Fruit fly (Drosophila melanogaster) whole organism, prepupa: Measurements from ENCODE around the gene Crz.

ENCODE experiments used
- CG10631 ChIP-seq: fragments of 200-800 bp; sonication (Bioruptor generic); optimal IDR thresholded peaks from 2 replicates; lab custom pipeline; 2016; ENCODE audit warnings: missing biosample characterization, missing genetic modification characterization
- CG10669 ChIP-seq: fragments of 200-800 bp; sonication (Bioruptor generic); optimal IDR thresholded peaks from 3 replicates; lab custom pipeline; 2018; ENCODE audit warnings: missing biosample characterization, mild to moderate bottlenecking, missing genetic modification characterization, moderate library complexity
- CG11294 ChIP-seq: fragments of 200-800 bp; sonication (Bioruptor generic); IDR thresholded peaks from 2 replicates; pipeline ENCODE4 v1.3.6; 2022; ENCODE audit warnings: missing biosample characterization, missing genetic modification characterization
- CG11902 ChIP-seq: fragments of 200-800 bp; sonication (Bioruptor generic); optimal IDR thresholded peaks from 3 replicates; lab custom pipeline; 2016; ENCODE audit warnings: missing biosample characterization, missing genetic modification characterization
- CG15336 ChIP-seq: fragments of 200-800 bp; sonication (Bioruptor generic); IDR thresholded peaks from 2 replicates; pipeline ENCODE4 v1.3.6; 2022; ENCODE audit warnings: missing biosample characterization, missing genetic modification characterization
- CG1621 ChIP-seq: fragments of 200-800 bp; sonication (Bioruptor generic); optimal IDR thresholded peaks from 3 replicates; lab custom pipeline; 2018; ENCODE audit warnings: missing biosample characterization, mild to moderate bottlenecking, missing genetic modification characterization
- CG16779 ChIP-seq: fragments of 200-800 bp; sonication (Bioruptor generic); optimal IDR thresholded peaks from 3 replicates; lab custom pipeline; 2017; ENCODE audit warnings: missing biosample characterization, mild to moderate bottlenecking, missing genetic modification characterization
- CG31627 ChIP-seq: fragments of 200-800 bp; sonication (Bioruptor generic); optimal IDR thresholded peaks from 3 replicates; lab custom pipeline; 2016; ENCODE audit warnings: missing biosample characterization, missing genetic modification characterization
- CG32006 ChIP-seq: fragments of 200-800 bp; sonication (Bioruptor generic); optimal IDR thresholded peaks from 3 replicates; lab custom pipeline; 2017; ENCODE audit warnings: missing biosample characterization, mild to moderate bottlenecking, missing genetic modification characterization
- CG34406 ChIP-seq: fragments of 200-800 bp; sonication (Bioruptor generic); optimal IDR thresholded peaks from 3 replicates; lab custom pipeline; 2016; ENCODE audit warnings: missing biosample characterization, missing genetic modification characterization
- CG3919 ChIP-seq: fragments of 200-800 bp; sonication (Bioruptor generic); optimal IDR thresholded peaks from 3 replicates; lab custom pipeline; 2016; ENCODE audit warnings: missing biosample characterization, missing genetic modification characterization
- CG4318 ChIP-seq: fragments of 200-800 bp; sonication (Bioruptor generic); optimal IDR thresholded peaks from 3 replicates; lab custom pipeline; 2017; ENCODE audit warnings: missing biosample characterization, mild to moderate bottlenecking, missing genetic modification characterization
- CG6163 ChIP-seq: fragments of 200-800 bp; sonication (Bioruptor generic); IDR thresholded peaks from 3 replicates; pipeline ENCODE4 v1.3.6; 2022; ENCODE audit warnings: missing biosample characterization, missing genetic modification characterization
- CG6276 ChIP-seq: fragments of 200-800 bp; sonication (Bioruptor generic); optimal IDR thresholded peaks from 2 replicates; lab custom pipeline; 2017; ENCODE audit warnings: missing biosample characterization, mild to moderate bottlenecking, missing genetic modification characterization
- CG6808 ChIP-seq: fragments of 200-800 bp; sonication (Bioruptor generic); optimal IDR thresholded peaks from 3 replicates; lab custom pipeline; 2017; ENCODE audit warnings: missing biosample characterization, missing genetic modification characterization, mild to moderate bottlenecking, moderate library complexity, missing genetic modification reagents
- CG6854 ChIP-seq: fragments of 200-800 bp; sonication (Bioruptor generic); optimal IDR thresholded peaks from 2 replicates; lab custom pipeline; 2017; ENCODE audit warnings: missing biosample characterization, mild to moderate bottlenecking, missing genetic modification characterization
- CG8119 ChIP-seq: fragments of 200-800 bp; sonication (Bioruptor generic); IDR thresholded peaks from 3 replicates; pipeline ENCODE4 v1.3.6; 2022; ENCODE audit warnings: missing biosample characterization, missing genetic modification characterization
- CG9139 ChIP-seq: fragments of 200-800 bp; sonication (Bioruptor generic); optimal IDR thresholded peaks from 3 replicates; lab custom pipeline; 2017; ENCODE audit warnings: missing biosample characterization, mild to moderate bottlenecking, missing genetic modification characterization
- Eip93F ChIP-seq: fragments of 200-800 bp; sonication (Bioruptor generic); optimal IDR thresholded peaks from 2 replicates; lab custom pipeline; 2016; ENCODE audit warnings: missing biosample characterization, mild to moderate bottlenecking, missing genetic modification characterization
- Ets21C ChIP-seq: fragments of 200-800 bp; sonication (Bioruptor generic); optimal IDR thresholded peaks from 3 replicates; lab custom pipeline; 2016; ENCODE audit warnings: missing biosample characterization, missing genetic modification characterization
- Gug ChIP-seq: fragments of 200-800 bp; sonication (Bioruptor generic); IDR thresholded peaks from 2 replicates; pipeline ENCODE4 v1.3.6; 2022; ENCODE audit warnings: missing biosample characterization, missing genetic modification characterization
- Hr38 ChIP-seq: sonication (Bioruptor generic); optimal IDR thresholded peaks from 2 replicates; lab custom pipeline; 2016; ENCODE audit warnings: missing biosample characterization, missing genetic modification characterization
- Hr39 ChIP-seq: fragments of 200-800 bp; sonication (Bioruptor generic); optimal IDR thresholded peaks from 2 replicates; lab custom pipeline; 2016; ENCODE audit warnings: missing biosample characterization, missing genetic modification characterization
- Hr4 ChIP-seq: fragments of 200-800 bp; sonication (Bioruptor generic); optimal IDR thresholded peaks from 3 replicates; lab custom pipeline; 2016; ENCODE audit warnings: missing biosample characterization, missing genetic modification characterization
- Lpt ChIP-seq: fragments of 200-800 bp; sonication (Bioruptor generic); optimal IDR thresholded peaks from 3 replicates; lab custom pipeline; 2016; ENCODE audit warnings: missing biosample characterization, missing genetic modification characterization
- Met ChIP-seq: fragments of 200-800 bp; sonication (Bioruptor generic); optimal IDR thresholded peaks from 3 replicates; lab custom pipeline; 2016; ENCODE audit warnings: missing biosample characterization, missing genetic modification characterization
- OdsH ChIP-seq: fragments of 200-800 bp; sonication (Bioruptor generic); optimal IDR thresholded peaks from 3 replicates; lab custom pipeline; 2016; ENCODE audit warnings: missing biosample characterization, missing genetic modification characterization
- Sox102F ChIP-seq: fragments of 200-800 bp; sonication (Bioruptor generic); optimal IDR thresholded peaks from 2 replicates; lab custom pipeline; 2016; ENCODE audit warnings: missing biosample characterization, mild to moderate bottlenecking, missing genetic modification characterization
- Sox14 ChIP-seq: fragments of 200-800 bp; sonication (Bioruptor generic); optimal IDR thresholded peaks from 3 replicates; lab custom pipeline; 2016; ENCODE audit warnings: missing biosample characterization, missing genetic modification characterization
- Sox15 ChIP-seq: fragments of 200-800 bp; sonication (Bioruptor generic); optimal IDR thresholded peaks from 3 replicates; lab custom pipeline; 2016; ENCODE audit warnings: missing biosample characterization, missing genetic modification characterization
- achi ChIP-seq: fragments of 200-800 bp; sonication (Bioruptor generic); optimal IDR thresholded peaks from 3 replicates; lab custom pipeline; 2016; ENCODE audit warnings: missing biosample characterization, missing genetic modification characterization
- acj6 ChIP-seq: fragments of 200-800 bp; sonication (Bioruptor generic); optimal IDR thresholded peaks from 3 replicates; lab custom pipeline; 2016; ENCODE audit warnings: missing biosample characterization, missing genetic modification characterization
- cyc ChIP-seq: fragments of 200-800 bp; sonication (Bioruptor generic); optimal IDR thresholded peaks from 3 replicates; lab custom pipeline; 2016; ENCODE audit warnings: missing biosample characterization, missing genetic modification characterization
- dsx ChIP-seq: fragments of 200-800 bp; optimal IDR thresholded peaks from 3 replicates; lab custom pipeline; 2019; ENCODE audit warnings: missing biosample characterization, mild to moderate bottlenecking, missing genetic modification characterization, moderate library complexity; ENCODE audit not compliant: poor library complexity, severe bottlenecking
- eg ChIP-seq: fragments of 200-800 bp; sonication (Bioruptor generic); IDR thresholded peaks from 3 replicates; pipeline ENCODE4 v1.3.6; 2022; ENCODE audit warnings: missing biosample characterization, missing genetic modification characterization
- esn ChIP-seq: fragments of 200-800 bp; sonication (Bioruptor generic); optimal IDR thresholded peaks from 2 replicates; lab custom pipeline; 2016; ENCODE audit warnings: missing biosample characterization, mild to moderate bottlenecking, missing genetic modification characterization, moderate library complexity
- fd59A ChIP-seq: fragments of 200-800 bp; sonication (Bioruptor generic); optimal IDR thresholded peaks from 2 replicates; lab custom pipeline; 2017; ENCODE audit warnings: missing biosample characterization, mild to moderate bottlenecking, missing genetic modification characterization, missing genetic modification reagents
- fd85E ChIP-seq: fragments of 200-800 bp; sonication (Bioruptor generic); optimal IDR thresholded peaks from 3 replicates; lab custom pipeline; 2016; ENCODE audit warnings: missing biosample characterization, missing genetic modification characterization
- fkh ChIP-seq: fragments of 200-800 bp; sonication (Bioruptor generic); optimal IDR thresholded peaks from 3 replicates; lab custom pipeline; 2017; ENCODE audit warnings: missing biosample characterization, mild to moderate bottlenecking, missing genetic modification characterization, moderate library complexity
- lz ChIP-seq: fragments of 200-800 bp; sonication (Bioruptor generic); optimal IDR thresholded peaks from 3 replicates; lab custom pipeline; 2016; ENCODE audit warnings: missing biosample characterization, missing genetic modification characterization
- net ChIP-seq: fragments of 200-800 bp; sonication (Bioruptor generic); optimal IDR thresholded peaks from 3 replicates; lab custom pipeline; 2016; ENCODE audit warnings: missing biosample characterization, missing genetic modification characterization
- pdm3 ChIP-seq: fragments of 200-800 bp; sonication (Bioruptor generic); optimal IDR thresholded peaks from 3 replicates; lab custom pipeline; 2016; ENCODE audit warnings: missing biosample characterization, missing genetic modification characterization
- salr ChIP-seq, 2 experiments: fragments of 200-800 bp; sonication (Bioruptor generic); optimal IDR thresholded peaks; 3 replicates each; lab custom pipeline; 2016 to 2018; ENCODE audit warnings: missing biosample characterization in 2 of 2, missing genetic modification characterization in 2 of 2, mild to moderate bottlenecking in 1 of 2
- ss ChIP-seq, 2 experiments: fragments of 200-800 bp; sonication (Bioruptor generic); optimal IDR thresholded peaks; 2 replicates in 1 of 2; 3 replicates in 1 of 2; lab custom pipeline; 2017 to 2018; ENCODE audit warnings: mild to moderate bottlenecking in 2 of 2, missing biosample characterization in 2 of 2, missing genetic modification characterization in 2 of 2, moderate library complexity in 1 of 2
- topi ChIP-seq: fragments of 200-800 bp; sonication (Bioruptor generic); optimal IDR thresholded peaks from 3 replicates; lab custom pipeline; 2016; ENCODE audit warnings: missing biosample characterization, missing genetic modification characterization
- vri ChIP-seq: fragments of 200-800 bp; sonication (Bioruptor generic); optimal IDR thresholded peaks from 3 replicates; lab custom pipeline; 2016; ENCODE audit warnings: missing biosample characterization, mild to moderate bottlenecking, missing genetic modification characterization

Gene Crz

dm6 chr3R:14291431-14291830 lies 23.2 kb upstream of the Crz start (continued):
- peak; percentile 82 for TF ChIP-seq OdsH (GFP tag; lab: Kevin White, UChicago)
- TF ChIP-seq lz = peak; percentile 77
- peak; percentile 79; the same call in 2 of the 3 replicates for TF ChIP-seq CG6163 (GFP tag; lab: Robert Waterston, UW)
- TF ChIP-seq fkh (GFP tag; lab: Kevin White, UChicago) = no peak
- TF ChIP-seq CG3919 (GFP tag; lab: Kevin White, UChicago) = peak; percentile 83
- peak; percentile 84 for TF ChIP-seq Sox102F
- TF ChIP-seq Hr4 (GFP tag; lab: Kevin White, UChicago) = peak; percentile 82
- TF ChIP-seq CG11294 (GFP tag; lab: Robert Waterston, UW) = peak; percentile 59
- TF ChIP-seq achi (GFP tag; lab: Kevin White, UChicago) = peak; percentile 79
- peak; percentile 78 for TF ChIP-seq Sox14
- peak; percentile 89 for TF ChIP-seq esn
- peak; percentile 91 for TF ChIP-seq CG32006 (GFP tag; lab: Kevin White, UChicago)
- TF ChIP-seq cyc = peak; percentile 68
- peak; percentile 90 for TF ChIP-seq CG6808
- peak; percentile 76 for TF ChIP-seq CG1621 (tag; lab: Kevin White, UChicago)
- peak; percentile 49 for TF ChIP-seq Gug (GFP tag; lab: Robert Waterston, UW)
- TF ChIP-seq fd59A (GFP tag; lab: Kevin White, UChicago) = peak; percentile 81
- peak; percentile 83 for TF ChIP-seq CG10669 (GFP tag; lab: Kevin White, UChicago)
- TF ChIP-seq eg (GFP tag; lab: Robert Waterston, UW) = peak; percentile 87
- TF ChIP-seq CG31627 (GFP tag; lab: Kevin White, UChicago) = peak; percentile 69
- TF ChIP-seq Eip93F = peak; percentile 41
- TF ChIP-seq Sox15 (GFP tag; lab: Kevin White, UChicago) = peak; percentile 48
- peak; percentile 22 for TF ChIP-seq fd85E (GFP tag; lab: Kevin White, UChicago)
- TF ChIP-seq CG34406 (GFP tag; lab: Kevin White, UChicago) = peak; percentile 77
- TF ChIP-seq dsx (GFP tag; lab: Kevin White, UChicago) = peak; percentile 83

DNA sequence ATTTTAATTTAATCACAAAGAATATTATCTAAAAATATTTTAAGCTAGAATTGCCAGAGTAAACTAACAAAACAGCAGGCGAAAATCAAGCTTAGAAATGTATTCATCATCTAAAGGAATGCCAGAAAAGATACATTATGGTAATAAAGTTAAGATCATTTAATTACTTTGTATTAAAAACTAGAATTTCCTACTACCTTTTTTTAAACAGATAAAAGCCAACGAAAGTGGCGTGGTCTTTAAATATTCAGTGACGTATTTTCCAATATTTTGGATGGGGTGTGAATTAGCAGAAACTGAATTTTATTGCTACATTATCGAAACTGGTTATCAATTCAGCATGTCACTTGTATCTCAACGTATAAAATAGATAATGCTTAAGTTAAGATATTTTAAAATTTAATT lies 22.3 kb upstream of the Crz start:
- TF ChIP-seq ss (GFP tag; optimal IDR thresholded peaks at IDR 0.05; lab: Kevin White, UChicago) (no peak), CG4318 (peak; percentile 67), CG15336 (peak; percentile 41), CG10669 (GFP tag; lab: Kevin White, UChicago) (peak; percentile 49), Hr39 (GFP tag; lab: Kevin White, UChicago) (peak; percentile 45), achi (GFP tag; lab: Kevin White, UChicago) (peak; percentile 59), lz (peak; percentile 35), acj6 (GFP tag; lab: Kevin White, UChicago) (peak; percentile 50), net (GFP tag; lab: Kevin White, UChicago) (peak; percentile 49), Hr4 (GFP tag; lab: Kevin White, UChicago) (peak; percentile 66), fkh (GFP tag; lab: Kevin White, UChicago) (no peak), CG34406 (GFP tag; lab: Kevin White, UChicago) (peak; percentile 50), esn (peak; percentile 67), Ets21C (GFP tag; lab: Kevin White, UChicago) (peak; percentile 11), CG11902 (GFP tag; lab: Kevin White, UChicago) (peak; percentile 35), Gug (GFP tag; lab: Robert Waterston, UW) (peak; percentile 22; the same call in 1 of the 2 replicates), CG6808 (peak; percentile 61), Sox102F (peak; percentile 12), CG6854 (GFP tag; lab: Kevin White, UChicago) (no peak), CG8119 (GFP tag; lab: Robert Waterston, UW) (peak; percentile 50; the same call in 1 of the 3 replicates), fd85E (GFP tag; lab: Kevin White, UChicago) (peak; percentile 13), eg (GFP tag; lab: Robert Waterston, UW) (0 out of 3 replicates have a peak, but pooled peaks have one; percentile 35), CG16779 (no peak), salr (GFP tag; optimal IDR thresholded peaks at IDR 0.05; lab: Kevin White, UChicago) (peak; percentile 2 to 86), fd59A (GFP tag; lab: Kevin White, UChicago) (peak; percentile 38), CG6163 (GFP tag; lab: Robert Waterston, UW) (no peak), CG9139 (GFP tag; lab: Kevin White, UChicago) (no peak), cyc (peak; percentile 24), Lpt (GFP tag; lab: Kevin White, UChicago) (peak; percentile 67), vri (GFP tag; lab: Kevin White, UChicago) (no peak), topi (GFP tag; lab: Kevin White, UChicago) (peak; percentile 58), CG6276 (GFP tag; lab: Kevin White, UChicago) (peak; percentile 73), Eip93F (no peak), Hr38 (GFP tag; lab: Kevin White, UChicago) (no peak), Met (GFP tag; lab: Kevin White, UChicago) (peak; percentile 58), CG11294 (GFP tag; lab: Robert Waterston, UW) (no peak), pdm3 (peak; percentile 45), CG10631 (GFP tag; lab: Kevin White, UChicago) (peak; percentile 57), CG32006 (GFP tag; lab: Kevin White, UChicago) (peak; percentile 84), CG31627 (GFP tag; lab: Kevin White, UChicago) (peak; percentile 31)
